Worm (Caenorhabditis elegans) whole organism, mixed stage, embryonic: Measurements from ENCODE around the gene R04B5.6.
A peak's percentile ranks its signal among the peaks of the same experiment; 100 is the strongest.

Experiments
- blmp-1 ChIP-seq: fragments of 150-350 bp; optimal IDR thresholded peaks from 2 replicates; lab custom pipeline; 2014; ENCODE audit warnings: missing biosample characterization, missing genetic modification characterization
- hlh-1 ChIP-seq: fragments of 150-350 bp; optimal IDR thresholded peaks from 2 replicates; lab custom pipeline; 2014; ENCODE audit warnings: missing biosample characterization, missing genetic modification reagents, missing genetic modification characterization
- mab-5 ChIP-seq: fragments of 150-350 bp; optimal IDR thresholded peaks from 2 replicates; lab custom pipeline; 2014; ENCODE audit warnings: missing biosample characterization, missing genetic modification characterization
- mep-1 ChIP-seq: fragments of 150-350 bp; optimal IDR thresholded peaks from 2 replicates; lab custom pipeline; 2017; ENCODE audit warnings: missing biosample characterization, missing genetic modification reagents, missing genetic modification characterization, inconsistent platforms
- mls-2 ChIP-seq: sonication (generic microtip); optimal IDR thresholded peaks from 2 replicates; lab custom pipeline; 2016; ENCODE audit warnings: mild to moderate bottlenecking, missing genetic modification characterization, moderate library complexity, missing compliant biosample characterization
- nhr-237 ChIP-seq: fragments of 150-350 bp; optimal IDR thresholded peaks from 2 replicates; lab custom pipeline; 2014; ENCODE audit warnings: missing biosample characterization, missing genetic modification characterization
- pha-4 ChIP-seq: fragments of 150-350 bp; optimal IDR thresholded peaks from 2 replicates; lab custom pipeline; 2018; ENCODE audit warnings: missing biosample characterization, missing genetic modification reagents, missing genetic modification characterization
- snpc-4 ChIP-seq: fragments of 150-350 bp; optimal IDR thresholded peaks from 2 replicates; lab custom pipeline; 2014; ENCODE audit warnings: missing biosample characterization, missing genetic modification characterization
- sptf-1 ChIP-seq: sonication (generic microtip); optimal IDR thresholded peaks from 2 replicates; lab custom pipeline; 2017; ENCODE audit warnings: mild to moderate bottlenecking, missing genetic modification characterization, moderate library complexity, missing compliant biosample characterization
- unc-39 ChIP-seq: fragments of 150-350 bp; optimal IDR thresholded peaks from 2 replicates; lab custom pipeline; 2014; ENCODE audit warnings: missing biosample characterization, missing genetic modification characterization
- unc-62 ChIP-seq: fragments of 150-350 bp; optimal IDR thresholded peaks from 2 replicates; lab custom pipeline; 2014; ENCODE audit warnings: missing biosample characterization, missing genetic modification reagents, missing genetic modification characterization
- ztf-11 ChIP-seq: fragments of 150-350 bp; optimal IDR thresholded peaks from 2 replicates; lab custom pipeline; 2014; ENCODE audit warnings: missing biosample characterization, missing genetic modification characterization

- TF ChIP-seq ztf-11 (no peak), nhr-237 (peak; percentile 15), sptf-1 (tag; lab: Kevin White, UChicago) (peak; percentile 68), snpc-4 (tag; lab: Kevin White, UChicago) (no peak), unc-39 (tag; lab: Kevin White, UChicago) (no peak), unc-62 (peak; percentile 49), pha-4 (peak; percentile 22), hlh-1 (tag; lab: Kevin White, UChicago) (peak; percentile 60), mls-2 (tag; lab: Kevin White, UChicago) (peak; percentile 63), mep-1 (peak; percentile 50), blmp-1 (tag; lab: Kevin White, UChicago) (no peak), mab-5 (tag; lab: Kevin White, UChicago) (no peak)
Observed at ce11 chrV:10039837-10040236, 45.1 kb upstream of the R04B5.6 start.
